Fruit fly (Drosophila melanogaster) whole organism: ENCODE results near the gene pyd.

Experiments used
- CG8478 ChIP-seq: fragments of >200 bp; optimal IDR thresholded peaks from 2 replicates; lab custom pipeline; 2018; ENCODE audit warnings: inconsistent platforms
- Dll ChIP-seq: fragments of >200 bp; optimal IDR thresholded peaks from 2 replicates; lab custom pipeline; 2017
- pan ChIP-seq: fragments of >200 bp; optimal IDR thresholded peaks from 2 replicates; lab custom pipeline; 2017
- psq ChIP-seq: fragments of >200 bp; optimal IDR thresholded peaks from 2 replicates; lab custom pipeline; 2017
- usp ChIP-seq: fragments of >200 bp; optimal IDR thresholded peaks from 2 replicates; lab custom pipeline; 2017; ENCODE audit warnings: missing biosample characterization, missing genetic modification characterization, mixed read lengths

DNA sequence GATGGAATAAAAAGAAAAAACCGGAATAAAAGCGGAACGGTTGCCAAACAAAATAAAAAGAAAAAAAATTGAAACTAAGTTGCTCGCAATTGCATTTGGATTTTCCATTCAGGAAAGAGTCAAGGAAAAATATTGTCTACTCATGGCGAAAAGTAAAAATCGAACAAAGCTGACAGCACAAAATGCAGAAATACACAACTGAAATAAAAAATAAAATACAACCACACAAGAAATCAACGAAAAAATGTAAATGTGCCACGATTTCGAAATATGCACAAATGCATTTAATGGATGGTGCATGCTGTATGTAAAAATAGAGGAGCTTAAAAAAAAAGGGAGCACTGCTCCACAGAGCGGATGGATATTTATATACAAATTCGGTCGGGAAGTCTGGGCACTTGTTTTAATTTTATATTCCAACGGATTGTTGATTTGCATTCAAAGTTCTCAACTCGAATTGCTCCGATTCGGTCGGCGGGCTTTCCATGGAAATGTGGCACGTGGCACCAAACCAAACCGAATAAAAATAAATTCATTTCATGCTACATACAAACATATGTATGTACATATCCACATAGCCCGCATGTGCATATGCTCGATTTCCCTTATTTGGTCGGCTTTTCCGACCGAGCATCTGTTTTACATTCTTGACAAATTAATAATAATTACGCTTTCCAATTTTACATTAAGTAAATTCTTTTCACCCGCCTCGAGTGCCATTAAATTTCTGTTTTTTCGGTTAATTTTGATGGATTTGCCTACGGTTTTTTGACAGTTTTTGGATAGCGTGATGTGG lies 16.0 kb downstream of the pyd start:
- TF ChIP-seq CG8478 (lab: Kevin White, UChicago) (no peak), pan (no peak), Dll (lab: Kevin White, UChicago) (no peak), usp (GFP tag; lab: Kevin White, UChicago) (no peak), psq (lab: Kevin White, UChicago) (no peak)
